Fruit fly (Drosophila melanogaster): ENCODE results near the gene rumpel.

dm6 chrX:7466328-7466727, 47.9 kb downstream of the rumpel start:
- TF ChIP-seq fd59A (GFP tag; optimal IDR thresholded peaks at IDR 0.05) (no peak), acj6 (GFP tag; optimal IDR thresholded peaks at IDR 0.05) (no peak), Ets21C (GFP tag; optimal IDR thresholded peaks at IDR 0.05) (no peak), CG34406 (GFP tag; optimal IDR thresholded peaks at IDR 0.05) (no peak)

Measured in whole organism, prepupa.